Fruit fly (Drosophila melanogaster): Measurements from ENCODE around the gene Tbc1d15-17.
A peak's percentile ranks its signal among the peaks of the same experiment; 100 is the strongest.

The Tbc1d15-17 gene

DNA sequence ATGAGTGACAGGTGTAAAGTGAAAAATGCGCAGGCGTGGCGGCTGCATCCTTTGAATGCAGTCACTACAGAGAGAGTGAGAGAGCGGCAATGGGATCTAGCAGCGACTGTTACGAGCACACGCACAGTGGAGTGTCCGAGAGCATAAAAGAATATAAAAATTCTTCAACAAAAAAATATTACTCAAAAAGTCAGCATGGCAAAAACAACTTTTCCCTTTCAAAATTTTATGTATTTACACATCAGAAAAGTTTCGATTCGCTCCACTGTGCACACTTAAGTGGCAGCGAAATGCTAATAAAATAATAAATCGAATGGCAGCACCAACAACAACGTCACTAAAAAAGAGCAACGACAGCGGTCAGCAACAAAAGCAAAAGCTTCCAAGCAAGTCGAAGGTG lies 16.4 kb downstream of the Tbc1d15-17 start (continued):
- TF ChIP-seq pan (optimal IDR thresholded peaks at IDR 0.05): no peak
- peak in 1 of 2 experiments; percentile 95 for TF ChIP-seq pan (GFP tag; optimal IDR thresholded peaks at IDR 0.05 in 1 of 2, IDR thresholded peaks at IDR 0.05 in 1 of 2)
- no peak for TF ChIP-seq inv (GFP tag; IDR thresholded peaks at IDR 0.05; ENCODE audit: partially characterized antibody)
- TF ChIP-seq bab2 (GFP tag; optimal IDR thresholded peaks at IDR 0.05): peak; percentile 84
- peak; percentile 61 for TF ChIP-seq fd102C (GFP tag; optimal IDR thresholded peaks at IDR 0.05)
- TF ChIP-seq NK7.1 (GFP tag; optimal IDR thresholded peaks at IDR 0.05): peak; percentile 80
- peak; percentile 80 for TF ChIP-seq eyg (GFP tag; optimal IDR thresholded peaks at IDR 0.05)
- TF ChIP-seq CG17361 (GFP tag; IDR thresholded peaks at IDR 0.05): peak; percentile 90
- TF ChIP-seq psq (GFP tag; optimal IDR thresholded peaks at IDR 0.05): peak; percentile 40
- TF ChIP-seq lbe (GFP tag; optimal IDR thresholded peaks at IDR 0.05): peak; percentile 76
- peak in 1 of 3 experiments; percentile 86 for TF ChIP-seq lola (GFP tag; optimal IDR thresholded peaks at IDR 0.05)
- peak in 1 of 2 experiments; percentile 87 for TF ChIP-seq eve (GFP tag; optimal IDR thresholded peaks at IDR 0.05)
- peak; percentile 83 for TF ChIP-seq bcd (GFP tag; optimal IDR thresholded peaks at IDR 0.05)
- TF ChIP-seq CG6254 (GFP tag; optimal IDR thresholded peaks at IDR 0.05): peak; percentile 91
- no peak for TF ChIP-seq hth (optimal IDR thresholded peaks at IDR 0.05)
- no peak for TF ChIP-seq gfzf (GFP tag; optimal IDR thresholded peaks at IDR 0.05)
- TF ChIP-seq schlank (tag; optimal IDR thresholded peaks at IDR 0.05): peak; percentile 11
- TF ChIP-seq Hmr (GFP tag; optimal IDR thresholded peaks at IDR 0.05): peak; percentile 72
- TF ChIP-seq CG2120 (GFP tag; optimal IDR thresholded peaks at IDR 0.05): peak; percentile 74
- TF ChIP-seq h (optimal IDR thresholded peaks at IDR 0.05): no peak
- TF ChIP-seq Hr78 (GFP tag; optimal IDR thresholded peaks at IDR 0.05): peak in 1 of 2 experiments; percentile 8
- peak; percentile 19 for TF ChIP-seq kay (GFP tag; optimal IDR thresholded peaks at IDR 0.05)
- peak; percentile 87 for TF ChIP-seq phol (tag; optimal IDR thresholded peaks at IDR 0.05)
- TF ChIP-seq CG10979 (tag; optimal IDR thresholded peaks at IDR 0.05): peak; percentile 89
- no peak for TF ChIP-seq CG34376 (GFP tag; optimal IDR thresholded peaks at IDR 0.05)
- TF ChIP-seq CG32532 (GFP tag; IDR thresholded peaks at IDR 0.05): peak; percentile 75
- peak; percentile 74 for TF ChIP-seq CG7357 (GFP tag; IDR thresholded peaks at IDR 0.05)
- peak; percentile 85 for TF ChIP-seq Six4 (GFP tag; optimal IDR thresholded peaks at IDR 0.05)
- no peak for TF ChIP-seq Sin3A (optimal IDR thresholded peaks at IDR 0.05)
- TF ChIP-seq CG11398 (GFP tag; optimal IDR thresholded peaks at IDR 0.05): peak; percentile 63
- TF ChIP-seq zfh1 (GFP tag; IDR thresholded peaks at IDR 0.05): peak; percentile 97
- TF ChIP-seq wor (GFP tag; IDR thresholded peaks at IDR 0.05): peak; percentile 89
- TF ChIP-seq Hr39 (optimal IDR thresholded peaks at IDR 0.05): no peak
- TF ChIP-seq CG12155 (GFP tag; optimal IDR thresholded peaks at IDR 0.05): peak; percentile 71
- TF ChIP-seq p53 (GFP tag; optimal IDR thresholded peaks at IDR 0.05): peak; percentile 48
- peak; percentile 94 for TF ChIP-seq Optix (GFP tag; IDR thresholded peaks at IDR 0.05)
- TF ChIP-seq nom (GFP tag; optimal IDR thresholded peaks at IDR 0.05): peak; percentile 63
- TF ChIP-seq repo (GFP tag; optimal IDR thresholded peaks at IDR 0.05): peak; percentile 70
- TF ChIP-seq zfh2 (GFP tag; optimal IDR thresholded peaks at IDR 0.05): peak; percentile 27
- TF ChIP-seq CG7271 (tag; optimal IDR thresholded peaks at IDR 0.05): peak; percentile 74
- peak; percentile 49; the same call in 1 of the 2 replicates for TF ChIP-seq toy (GFP tag; IDR thresholded peaks at IDR 0.05)
- peak; percentile 74 for TF ChIP-seq CG4854 (GFP tag; optimal IDR thresholded peaks at IDR 0.05)
- TF ChIP-seq tin (GFP tag; optimal IDR thresholded peaks at IDR 0.05): peak; percentile 90
- TF ChIP-seq Ssrp (tag; optimal IDR thresholded peaks at IDR 0.05): peak; percentile 87
- TF ChIP-seq HmgZ (tag; optimal IDR thresholded peaks at IDR 0.05): peak; percentile 45
- peak; percentile 68 for TF ChIP-seq fd64A (GFP tag; optimal IDR thresholded peaks at IDR 0.05)
- 0 out of 2 replicates have a peak, but pooled peaks have one; percentile 18 for TF ChIP-seq cas (GFP tag; IDR thresholded peaks at IDR 0.05)
- peak; percentile 23 for TF ChIP-seq CG31365 (tag; optimal IDR thresholded peaks at IDR 0.05)
- TF ChIP-seq CG10209 (GFP tag; optimal IDR thresholded peaks at IDR 0.05): peak; percentile 87
